Fruit fly (Drosophila melanogaster) whole organism, embryonic: ENCODE data around the gene CG34307.

Experiments used
- Atf-2 ChIP-seq: fragments of 200-800 bp; sonication (Bioruptor generic); optimal IDR thresholded peaks from 2 replicates; lab custom pipeline; 2016; ENCODE audit warnings: missing biosample characterization, missing genetic modification characterization
- Atf3 ChIP-seq: fragments of 200-800 bp; sonication (Bioruptor generic); optimal IDR thresholded peaks from 3 replicates; lab custom pipeline; 2016; ENCODE audit warnings: missing biosample characterization, missing genetic modification characterization
- B-H2 ChIP-seq: fragments of 200-800 bp; sonication (Bioruptor generic); optimal IDR thresholded peaks from 2 replicates; lab custom pipeline; 2018; ENCODE audit warnings: missing biosample characterization, mild to moderate bottlenecking, missing genetic modification characterization
- BtbVII ChIP-seq: fragments of 200-800 bp; sonication (Bioruptor generic); optimal IDR thresholded peaks from 3 replicates; lab custom pipeline; 2017; ENCODE audit warnings: missing biosample characterization, mild to moderate bottlenecking, missing genetic modification characterization
- CG10462 ChIP-seq: fragments of 200-800 bp; sonication (Bioruptor generic); optimal IDR thresholded peaks from 2 replicates; lab custom pipeline; 2016; ENCODE audit warnings: missing biosample characterization, missing genetic modification characterization
- CG10543 ChIP-seq: fragments of 200-800 bp; sonication (Bioruptor generic); optimal IDR thresholded peaks from 3 replicates; lab custom pipeline; 2017; ENCODE audit warnings: missing biosample characterization, mild to moderate bottlenecking, missing genetic modification characterization, moderate library complexity
- CG10654 ChIP-seq: fragments of 200-800 bp; sonication (Bioruptor generic); optimal IDR thresholded peaks from 2 replicates; lab custom pipeline; 2016; ENCODE audit warnings: missing biosample characterization, missing genetic modification characterization
- CG12071 ChIP-seq: fragments of 200-800 bp; sonication (Bioruptor generic); optimal IDR thresholded peaks from 3 replicates; lab custom pipeline; 2018; ENCODE audit warnings: missing biosample characterization, mild to moderate bottlenecking, missing genetic modification characterization
- CG12299 ChIP-seq: fragments of 200-800 bp; sonication (Bioruptor generic); optimal IDR thresholded peaks from 2 replicates; lab custom pipeline; 2018; ENCODE audit warnings: missing biosample characterization, mild to moderate bottlenecking, missing genetic modification characterization
- CG1233 ChIP-seq: fragments of 200-800 bp; sonication (Bioruptor generic); optimal IDR thresholded peaks from 4 replicates; lab custom pipeline; 2018; ENCODE audit warnings: missing biosample characterization, mild to moderate bottlenecking, missing genetic modification characterization
- CG14667 ChIP-seq: fragments of 200-800 bp; sonication (Bioruptor generic); IDR thresholded peaks from 2 replicates; pipeline ENCODE4 v1.3.6; 2022; ENCODE audit warnings: missing biosample characterization, missing genetic modification characterization
- CG15011 ChIP-seq: fragments of 200-800 bp; sonication (Bioruptor generic); optimal IDR thresholded peaks from 3 replicates; lab custom pipeline; 2018; ENCODE audit warnings: missing biosample characterization, mild to moderate bottlenecking, missing genetic modification characterization
- CG1529 ChIP-seq: fragments of 200-800 bp; sonication (Bioruptor generic); optimal IDR thresholded peaks from 3 replicates; lab custom pipeline; 2018; ENCODE audit warnings: missing biosample characterization, missing genetic modification characterization
- CG15514 ChIP-seq: fragments of 200-800 bp; sonication (Bioruptor generic); optimal IDR thresholded peaks from 3 replicates; lab custom pipeline; 2017; ENCODE audit warnings: missing biosample characterization, missing genetic modification characterization, mild to moderate bottlenecking, moderate library complexity, missing genetic modification reagents
- CG18011 ChIP-seq: fragments of 200-800 bp; sonication (Bioruptor generic); optimal IDR thresholded peaks from 2 replicates; lab custom pipeline; 2017; ENCODE audit warnings: missing biosample characterization, missing genetic modification characterization, mild to moderate bottlenecking, moderate library complexity, missing genotype
- CG2875 ChIP-seq: fragments of 200-800 bp; sonication (Bioruptor generic); optimal IDR thresholded peaks from 2 replicates; lab custom pipeline; 2017; ENCODE audit warnings: missing biosample characterization, mild to moderate bottlenecking, missing genetic modification characterization, missing genetic modification reagents
- CG2889 ChIP-seq: fragments of 200-800 bp; sonication (Bioruptor generic); IDR thresholded peaks from 3 replicates; pipeline ENCODE4 v1.3.6; 2022; ENCODE audit warnings: missing biosample characterization, missing genetic modification characterization
- CG3163 ChIP-seq: fragments of 200-800 bp; sonication (Bioruptor generic); optimal IDR thresholded peaks from 3 replicates; lab custom pipeline; 2016; ENCODE audit warnings: missing biosample characterization, missing genetic modification characterization
- CG3281 ChIP-seq: fragments of 200-800 bp; sonication (Bioruptor generic); optimal IDR thresholded peaks from 3 replicates; lab custom pipeline; 2017; ENCODE audit warnings: missing biosample characterization, mild to moderate bottlenecking, missing genetic modification characterization
- CG3838 ChIP-seq: fragments of 200-800 bp; sonication (Bioruptor generic); optimal IDR thresholded peaks from 3 replicates; lab custom pipeline; 2016; ENCODE audit warnings: missing biosample characterization, missing genetic modification characterization
- CG3847 ChIP-seq: fragments of 200-800 bp; sonication (Bioruptor generic); IDR thresholded peaks from 2 replicates; pipeline ENCODE4 v1.3.6; 2022; ENCODE audit warnings: missing biosample characterization, missing genetic modification characterization
- CG6175 ChIP-seq: fragments of 200-800 bp; sonication (Bioruptor generic); IDR thresholded peaks from 3 replicates; pipeline ENCODE4 v1.3.6; 2022; ENCODE audit warnings: missing biosample characterization, missing genetic modification characterization
- CG7963 ChIP-seq: fragments of 200-800 bp; sonication (Bioruptor generic); IDR thresholded peaks from 3 replicates; pipeline ENCODE4 v1.3.6; 2022; ENCODE audit warnings: missing biosample characterization, missing genetic modification characterization; ENCODE audit not compliant: partially characterized antibody
- CG8089 ChIP-seq: fragments of 200-800 bp; sonication (Bioruptor generic); optimal IDR thresholded peaks from 3 replicates; lab custom pipeline; 2016; ENCODE audit warnings: missing biosample characterization, missing genetic modification characterization
- CG9727 ChIP-seq: fragments of 200-800 bp; sonication (Bioruptor generic); optimal IDR thresholded peaks from 3 replicates; lab custom pipeline; 2017; ENCODE audit warnings: missing biosample characterization, mild to moderate bottlenecking, missing genetic modification characterization
- Dip3 ChIP-seq: fragments of 200-800 bp; sonication (Bioruptor generic); optimal IDR thresholded peaks from 3 replicates; lab custom pipeline; 2016; ENCODE audit warnings: missing biosample characterization, missing genetic modification characterization
- Dref ChIP-seq: fragments of 200-800 bp; sonication (Bioruptor generic); IDR thresholded peaks from 2 replicates; pipeline ENCODE4 v1.3.6; 2022; ENCODE audit warnings: missing biosample characterization, missing genetic modification characterization
- E2f2 ChIP-seq: fragments of 200-800 bp; sonication (Bioruptor generic); IDR thresholded peaks from 2 replicates; pipeline ENCODE4 v1.3.6; 2022; ENCODE audit warnings: missing biosample characterization, missing genetic modification characterization
- Lim3 ChIP-seq: fragments of 200-800 bp; sonication (Bioruptor generic); IDR thresholded peaks from 2 replicates; pipeline ENCODE4 v1.3.6; 2022; ENCODE audit warnings: missing biosample characterization, missing genetic modification characterization
- Nf-YA ChIP-seq: fragments of 200-800 bp; sonication (Bioruptor generic); IDR thresholded peaks from 2 replicates; pipeline ENCODE4 v1.3.6; 2022; ENCODE audit warnings: missing biosample characterization, missing genetic modification characterization
- NfI ChIP-seq: fragments of 200-800 bp; sonication (Bioruptor generic); optimal IDR thresholded peaks from 3 replicates; lab custom pipeline; 2018; ENCODE audit warnings: missing biosample characterization, mild to moderate bottlenecking, missing genetic modification characterization, moderate library complexity
- Oaz ChIP-seq: fragments of 200-800 bp; sonication (Bioruptor generic); IDR thresholded peaks from 2 replicates; pipeline ENCODE4 v1.3.6; 2022; ENCODE audit warnings: missing biosample characterization, missing genetic modification characterization
- PHDP ChIP-seq: fragments of 200-800 bp; sonication (Bioruptor generic); optimal IDR thresholded peaks from 3 replicates; lab custom pipeline; 2018; ENCODE audit warnings: missing biosample characterization, mild to moderate bottlenecking, missing genetic modification characterization, moderate library complexity
- Sry-β ChIP-seq: fragments of 200-800 bp; sonication (Bioruptor generic); optimal IDR thresholded peaks from 2 replicates; lab custom pipeline; 2018; ENCODE audit warnings: missing biosample characterization, mild to moderate bottlenecking, missing genetic modification characterization, moderate library complexity
- aop ChIP-seq: fragments of 200-800 bp; sonication (Bioruptor generic); IDR thresholded peaks from 2 replicates; pipeline ENCODE4 v1.3.6; 2022; ENCODE audit warnings: missing biosample characterization, missing genetic modification characterization
- cas ChIP-seq: fragments of 200-800 bp; sonication (Bioruptor generic); IDR thresholded peaks from 2 replicates; pipeline ENCODE4 v1.3.6; 2022; ENCODE audit warnings: missing biosample characterization, missing genetic modification characterization
- crol ChIP-seq: fragments of 200-800 bp; sonication (Bioruptor generic); IDR thresholded peaks from 2 replicates; pipeline ENCODE4 v1.3.6; 2022; ENCODE audit warnings: missing biosample characterization, missing genetic modification characterization
- dmrt99B ChIP-seq: fragments of 200-800 bp; sonication (Bioruptor generic); optimal IDR thresholded peaks from 2 replicates; lab custom pipeline; 2018; ENCODE audit warnings: missing biosample characterization, mild to moderate bottlenecking, missing genetic modification characterization, moderate library complexity
- en ChIP-seq: fragments of 200-800 bp; sonication (Bioruptor generic); optimal IDR thresholded peaks from 2 replicates; lab custom pipeline; 2016; ENCODE audit warnings: missing biosample characterization, missing genetic modification characterization
- fd3F ChIP-seq: fragments of 200-800 bp; sonication (Bioruptor generic); optimal IDR thresholded peaks from 2 replicates; lab custom pipeline; 2018; ENCODE audit warnings: missing biosample characterization, mild to moderate bottlenecking, missing genetic modification characterization, moderate library complexity
- knrl ChIP-seq: fragments of 200-800 bp; sonication (Bioruptor generic); IDR thresholded peaks from 3 replicates; pipeline ENCODE4 v1.3.6; 2022; ENCODE audit warnings: missing biosample characterization, missing genetic modification characterization; ENCODE audit not compliant: partially characterized antibody
- maf-S ChIP-seq: fragments of 200-800 bp; sonication (Bioruptor generic); optimal IDR thresholded peaks from 2 replicates; lab custom pipeline; 2016; ENCODE audit warnings: missing biosample characterization, missing genetic modification characterization
- nerfin-2 ChIP-seq: fragments of 200-800 bp; sonication (Bioruptor generic); IDR thresholded peaks from 2 replicates; pipeline ENCODE4 v1.3.6; 2022; ENCODE audit warnings: missing biosample characterization, missing genetic modification characterization; ENCODE audit not compliant: partially characterized antibody
- oc ChIP-seq: fragments of 200-800 bp; sonication (Bioruptor generic); optimal IDR thresholded peaks from 2 replicates; lab custom pipeline; 2018; ENCODE audit warnings: missing biosample characterization, mild to moderate bottlenecking, missing genetic modification characterization, moderate library complexity
- prd ChIP-seq, 3 experiments: fragments of >200 bp in 2 of 3; fragments of 200-800 bp in 1 of 3; sonication (Bioruptor generic) in 1 of 3; optimal IDR thresholded peaks in 2 of 3; IDR thresholded peaks in 1 of 3; 2 replicates in 2 of 3; 3 replicates in 1 of 3; pipeline versions ENCODE4 v1.3.6 to Lab custom; 2017 to 2022; ENCODE audit warnings: missing biosample characterization in 1 of 3, missing genetic modification characterization in 1 of 3
- pum ChIP-seq: fragments of 200-800 bp; sonication (Bioruptor generic); optimal IDR thresholded peaks from 2 replicates; lab custom pipeline; 2016; ENCODE audit warnings: missing biosample characterization, missing genetic modification characterization
- repo ChIP-seq: fragments of 200-800 bp; sonication (Bioruptor generic); optimal IDR thresholded peaks from 2 replicates; lab custom pipeline; 2016; ENCODE audit warnings: missing biosample characterization, missing genetic modification characterization
- run ChIP-seq: fragments of 200-800 bp; sonication (Bioruptor generic); optimal IDR thresholded peaks from 3 replicates; lab custom pipeline; 2018; ENCODE audit warnings: missing biosample characterization, mild to moderate bottlenecking, missing genetic modification characterization
- tna ChIP-seq: fragments of 200-800 bp; sonication (Bioruptor generic); IDR thresholded peaks from 2 replicates; pipeline ENCODE4 v1.3.6; 2022; ENCODE audit warnings: missing biosample characterization, missing genetic modification characterization; ENCODE audit not compliant: partially characterized antibody

Gene CG34307

dm6 chr3R:11947079-11947869 is 49.9 kb downstream of the CG34307 start (continued):
- TF ChIP-seq B-H2 (GFP tag; lab: Kevin White, UChicago) (no peak), Atf-2 (GFP tag; lab: Kevin White, UChicago) (no peak), Dip3 (peak; percentile 8), Lim3 (GFP tag; lab: Robert Waterston, UW) (no peak), CG12071 (no peak), CG15514 (GFP tag; lab: Kevin White, UChicago) (no peak), CG2875 (no peak), Oaz (no peak; the same call in 1 of the 2 replicates), crol (GFP tag; lab: Robert Waterston, UW) (peak; percentile 43), CG15011 (GFP tag; lab: Kevin White, UChicago) (no peak), nerfin-2 (GFP tag; lab: Robert Waterston, UW) (no peak), tna (GFP tag; lab: Robert Waterston, UW) (no peak), CG2889 (GFP tag; lab: Robert Waterston, UW) (no peak), CG9727 (no peak), en (GFP tag; lab: Kevin White, UChicago) (no peak), CG3847 (GFP tag; lab: Robert Waterston, UW) (no peak), aop (GFP tag; lab: Robert Waterston, UW) (no peak), Atf3 (GFP tag; lab: Kevin White, UChicago) (no peak), repo (GFP tag; lab: Kevin White, UChicago) (no peak), NfI (GFP tag; lab: Kevin White, UChicago) (no peak), Nf-YA (GFP tag; lab: Robert Waterston, UW) (no peak), CG3281 (peak; percentile 38), run (tag; lab: Kevin White, UChicago) (no peak), CG10543 (GFP tag; lab: Kevin White, UChicago) (no peak), maf-S (GFP tag; lab: Kevin White, UChicago) (no peak), knrl (GFP tag; lab: Robert Waterston, UW) (no peak), Sry-β (no peak), fd3F (GFP tag; lab: Kevin White, UChicago) (no peak), prd (optimal IDR thresholded peaks at IDR 0.05; lab: Kevin White, UChicago) (no peak), prd (GFP tag; IDR thresholded peaks at IDR 0.05; lab: Robert Waterston, UW) (peak; percentile 56; the same call in 2 of the 3 replicates), CG14667 (GFP tag; lab: Robert Waterston, UW) (0 out of 2 replicates have a peak, but pooled peaks have one; percentile 20), CG10462 (GFP tag; lab: Kevin White, UChicago) (no peak), PHDP (tag; lab: Kevin White, UChicago) (peak; percentile 2), CG8089 (no peak), E2f2 (GFP tag; lab: Robert Waterston, UW) (peak; percentile 7; the same call in 1 of the 2 replicates), cas (GFP tag; lab: Robert Waterston, UW) (no peak), BtbVII (GFP tag; lab: Kevin White, UChicago) (no peak), CG1529 (GFP tag; lab: Kevin White, UChicago) (no peak), CG12299 (tag; lab: Kevin White, UChicago) (no peak), CG3163 (no peak), CG18011 (GFP tag; lab: Kevin White, UChicago) (no peak), CG3838 (no peak), pum (GFP tag; lab: Kevin White, UChicago) (no peak), Dref (no peak), oc (tag; lab: Kevin White, UChicago) (no peak), CG6175 (no peak), CG1233 (no peak), CG10654 (GFP tag; lab: Kevin White, UChicago) (peak; percentile 12), dmrt99B (no peak), CG7963 (GFP tag; lab: Robert Waterston, UW) (no peak)
